Worm (Caenorhabditis elegans): ENCODE data around the gene Y39A3B.7.

Y39A3B.7 gene

ce11 chrIII:1984860-1985259, at the start of gene Y39A3B.7:
Gene Y39A3B.7 (minus strand): TSS chrIII:1984960.
- no peak for TF ChIP-seq mbf-1 (tag; optimal IDR thresholded peaks at IDR 0.05)
- TF ChIP-seq peb-1 (tag; optimal IDR thresholded peaks at IDR 0.05): no peak
- TF ChIP-seq dmd-4 (tag; optimal IDR thresholded peaks at IDR 0.05): no peak
- no peak for TF ChIP-seq nhr-6 (tag; optimal IDR thresholded peaks at IDR 0.05)
- no peak for TF ChIP-seq sma-9 (GFP tag; optimal IDR thresholded peaks at IDR 0.05)
- no peak for TF ChIP-seq sma-9 (tag; optimal IDR thresholded peaks at IDR 0.05)
- no peak for TF ChIP-seq nhr-12 (tag; optimal IDR thresholded peaks at IDR 0.05)
- TF ChIP-seq elt-1 (tag; optimal IDR thresholded peaks at IDR 0.05): no peak
- TF ChIP-seq ztf-11 (tag; optimal IDR thresholded peaks at IDR 0.05): no peak

ce11 chrIII:2032327-2033093, 47.8 kb upstream of the Y39A3B.7 start:
- TF ChIP-seq blmp-1 (tag; optimal IDR thresholded peaks at IDR 0.05; ENCODE audit: insufficient read depth) (no peak), gmeb-1 (tag; optimal IDR thresholded peaks at IDR 0.05) (no peak), mbf-1 (tag; optimal IDR thresholded peaks at IDR 0.05) (no peak), crh-2 (tag; optimal IDR thresholded peaks at IDR 0.05) (peak; percentile 17), ztf-1 (GFP tag; conservative IDR thresholded peaks at IDR 0.05) (0 out of 2 replicates have a peak, but pooled peaks have one; percentile 19), sma-3 (GFP tag; optimal IDR thresholded peaks at IDR 0.05) (no peak), elt-1 (tag; optimal IDR thresholded peaks at IDR 0.05) (no peak), snpc-4 (tag; optimal IDR thresholded peaks at IDR 0.05) (no peak), F13H6.1 (tag; optimal IDR thresholded peaks at IDR 0.05) (peak; percentile 16), nhr-129 (tag; optimal IDR thresholded peaks at IDR 0.05) (peak; percentile 44), lin-13 (GFP tag; optimal IDR thresholded peaks at IDR 0.05) (peak; percentile 18)

ce11 chrIII:2031746-2032145, 47.0 kb upstream of the Y39A3B.7 start:
- TF ChIP-seq sma-3 (GFP tag; optimal IDR thresholded peaks at IDR 0.05) (no peak), nhr-10 (tag; optimal IDR thresholded peaks at IDR 0.05) (no peak), snpc-4 (tag; optimal IDR thresholded peaks at IDR 0.05) (no peak), nhr-237 (tag; optimal IDR thresholded peaks at IDR 0.05) (no peak), unc-62 (GFP tag; optimal IDR thresholded peaks at IDR 0.05) (no peak), lsy-2 (tag; optimal IDR thresholded peaks at IDR 0.05) (no peak), ceh-82 (tag; optimal IDR thresholded peaks at IDR 0.05) (no peak)

ce11 chrIII:2030776-2031565, 46.2 kb upstream of the Y39A3B.7 start:
- TF ChIP-seq ztf-1 (GFP tag; conservative IDR thresholded peaks at IDR 0.05): no peak
- no peak for TF ChIP-seq snpc-4 (tag; optimal IDR thresholded peaks at IDR 0.05)
- no peak for TF ChIP-seq peb-1 (tag; optimal IDR thresholded peaks at IDR 0.05)
- no peak for TF ChIP-seq mbf-1 (tag; optimal IDR thresholded peaks at IDR 0.05)
- no peak for TF ChIP-seq elt-1 (tag; optimal IDR thresholded peaks at IDR 0.05)
- no peak for TF ChIP-seq skn-1 (tag; optimal IDR thresholded peaks at IDR 0.05)
- no peak for TF ChIP-seq lin-39 (tag; optimal IDR thresholded peaks at IDR 0.05)
- TF ChIP-seq alr-1 (tag; optimal IDR thresholded peaks at IDR 0.05): no peak
- TF ChIP-seq nhr-21 (tag; optimal IDR thresholded peaks at IDR 0.05): no peak
- no peak for TF ChIP-seq blmp-1 (tag; optimal IDR thresholded peaks at IDR 0.05; ENCODE audit: insufficient read depth)
- no peak for TF ChIP-seq egl-27 (tag; optimal IDR thresholded peaks at IDR 0.05)
- TF ChIP-seq nhr-129 (tag; optimal IDR thresholded peaks at IDR 0.05): no peak
- no peak for TF ChIP-seq nhr-25 (tag; optimal IDR thresholded peaks at IDR 0.05)
- TF ChIP-seq gmeb-1 (tag; optimal IDR thresholded peaks at IDR 0.05): no peak
- no peak for TF ChIP-seq unc-55 (GFP tag; optimal IDR thresholded peaks at IDR 0.05)
- no peak for TF ChIP-seq unc-39 (tag; optimal IDR thresholded peaks at IDR 0.05)
- TF ChIP-seq lin-13 (GFP tag; optimal IDR thresholded peaks at IDR 0.05): no peak
- TF ChIP-seq fos-1 (tag; optimal IDR thresholded peaks at IDR 0.05): no peak

- TF ChIP-seq nhr-25 (tag; optimal IDR thresholded peaks at IDR 0.05): no peak
- TF ChIP-seq F13H6.1 (tag; optimal IDR thresholded peaks at IDR 0.05): peak; percentile 12
- no peak for TF ChIP-seq ama-1 (optimal IDR thresholded peaks at IDR 0.05)
- TF ChIP-seq nhr-129 (tag; optimal IDR thresholded peaks at IDR 0.05): no peak
- no peak for TF ChIP-seq peb-1 (tag; optimal IDR thresholded peaks at IDR 0.05)
- no peak for TF ChIP-seq ztf-1 (GFP tag; conservative IDR thresholded peaks at IDR 0.05)
- TF ChIP-seq lsy-2 (tag; optimal IDR thresholded peaks at IDR 0.05): peak in 1 of 2 experiments; percentile 15
- no peak for TF ChIP-seq gmeb-1 (tag; optimal IDR thresholded peaks at IDR 0.05)
- no peak for TF ChIP-seq lin-11 (tag; optimal IDR thresholded peaks at IDR 0.05)
- TF ChIP-seq sma-3 (GFP tag; optimal IDR thresholded peaks at IDR 0.05): no peak
These were observed 42.8 kb upstream of the Y39A3B.7 start for ce11 chrIII:2027517-2027916.

Data from whole organism, L2 larva.